Fruit fly (Drosophila melanogaster) whole organism, embryonic: Measurements from ENCODE around the gene Pfdn2.
A peak's percentile ranks its signal among the peaks of the same experiment; 100 is the strongest.

ENCODE experiments used
- Adf1 ChIP-seq: fragments of 200-800 bp; sonication (Bioruptor generic); IDR thresholded peaks from 2 replicates; pipeline ENCODE4 v1.3.6; 2022; ENCODE audit warnings: missing biosample characterization, missing genetic modification characterization
- Asciz ChIP-seq: fragments of 200-800 bp; sonication (Bioruptor generic); optimal IDR thresholded peaks from 2 replicates; lab custom pipeline; 2017; ENCODE audit warnings: missing biosample characterization, mild to moderate bottlenecking, missing genetic modification characterization, missing genetic modification reagents
- Atf6 ChIP-seq: fragments of 200-800 bp; sonication (Bioruptor generic); IDR thresholded peaks from 2 replicates; pipeline ENCODE4 v1.3.6; 2022; ENCODE audit warnings: missing biosample characterization, missing genetic modification characterization
- CG10209 ChIP-seq: fragments of 200-800 bp; sonication (Bioruptor generic); optimal IDR thresholded peaks from 3 replicates; lab custom pipeline; 2017; ENCODE audit warnings: missing biosample characterization, mild to moderate bottlenecking, missing genetic modification characterization, missing genetic modification reagents
- CG13775 ChIP-seq: fragments of 200-800 bp; sonication (Bioruptor generic); optimal IDR thresholded peaks from 3 replicates; lab custom pipeline; 2017; ENCODE audit warnings: missing biosample characterization, mild to moderate bottlenecking, missing genetic modification characterization
- CG14710 ChIP-seq: fragments of 200-800 bp; sonication (Bioruptor generic); optimal IDR thresholded peaks from 3 replicates; lab custom pipeline; 2019; ENCODE audit warnings: missing biosample characterization, mild to moderate bottlenecking, missing genetic modification characterization, moderate library complexity
- CG15269 ChIP-seq: fragments of 200-800 bp; sonication (Bioruptor generic); optimal IDR thresholded peaks from 2 replicates; lab custom pipeline; 2018; ENCODE audit warnings: missing biosample characterization, mild to moderate bottlenecking, missing genetic modification characterization, moderate library complexity
- CG1602 ChIP-seq: fragments of 200-800 bp; sonication (Bioruptor generic); optimal IDR thresholded peaks from 3 replicates; lab custom pipeline; 2016; ENCODE audit warnings: missing biosample characterization, missing genetic modification characterization
- CG17361 ChIP-seq: fragments of 200-800 bp; sonication (Bioruptor generic); IDR thresholded peaks from 3 replicates; pipeline ENCODE4 v1.3.6; 2022; ENCODE audit warnings: missing biosample characterization, missing genetic modification characterization
- CG17829 ChIP-seq: fragments of 200-800 bp; optimal IDR thresholded peaks from 2 replicates; lab custom pipeline; 2019; ENCODE audit warnings: missing biosample characterization, mild to moderate bottlenecking, missing genetic modification characterization, moderate library complexity
- CG1792 ChIP-seq: fragments of 200-800 bp; sonication (Bioruptor generic); optimal IDR thresholded peaks from 2 replicates; lab custom pipeline; 2016; ENCODE audit warnings: missing biosample characterization, missing genetic modification characterization
- CG18764 ChIP-seq: fragments of 200-800 bp; sonication (Bioruptor generic); optimal IDR thresholded peaks from 3 replicates; lab custom pipeline; 2016; ENCODE audit warnings: missing biosample characterization, missing genetic modification characterization
- CG2875 ChIP-seq: fragments of 200-800 bp; sonication (Bioruptor generic); optimal IDR thresholded peaks from 2 replicates; lab custom pipeline; 2017; ENCODE audit warnings: missing biosample characterization, mild to moderate bottlenecking, missing genetic modification characterization, missing genetic modification reagents
- CG3163 ChIP-seq: fragments of 200-800 bp; sonication (Bioruptor generic); optimal IDR thresholded peaks from 3 replicates; lab custom pipeline; 2016; ENCODE audit warnings: missing biosample characterization, missing genetic modification characterization
- CG34224 ChIP-seq: fragments of 200-800 bp; sonication (Bioruptor generic); IDR thresholded peaks from 3 replicates; pipeline ENCODE4 v1.3.6; 2022; ENCODE audit warnings: missing biosample characterization, missing genetic modification characterization; ENCODE audit not compliant: partially characterized antibody
- CG6175 ChIP-seq: fragments of 200-800 bp; sonication (Bioruptor generic); IDR thresholded peaks from 3 replicates; pipeline ENCODE4 v1.3.6; 2022; ENCODE audit warnings: missing biosample characterization, missing genetic modification characterization
- CG7271 ChIP-seq: fragments of 200-800 bp; sonication (Bioruptor generic); optimal IDR thresholded peaks from 2 replicates; lab custom pipeline; 2018; ENCODE audit warnings: missing biosample characterization, mild to moderate bottlenecking, missing genetic modification characterization, moderate library complexity
- CG9215 ChIP-seq: fragments of 200-800 bp; sonication (Bioruptor generic); IDR thresholded peaks from 2 replicates; pipeline ENCODE4 v1.3.6; 2022; ENCODE audit warnings: missing biosample characterization, missing genetic modification characterization
- CG9437 ChIP-seq: fragments of 200-800 bp; sonication (Bioruptor generic); optimal IDR thresholded peaks from 2 replicates; lab custom pipeline; 2018; ENCODE audit warnings: missing biosample characterization, mild to moderate bottlenecking, missing genetic modification characterization
- CoRest ChIP-seq: fragments of 200-800 bp; sonication (Bioruptor generic); optimal IDR thresholded peaks from 3 replicates; lab custom pipeline; 2018; ENCODE audit warnings: missing biosample characterization, mild to moderate bottlenecking, missing genetic modification characterization, moderate library complexity
- D19A ChIP-seq: fragments of 200-800 bp; optimal IDR thresholded peaks from 3 replicates; lab custom pipeline; 2019; ENCODE audit warnings: missing biosample characterization, mild to moderate bottlenecking, missing genetic modification characterization, moderate library complexity
- D19B ChIP-seq: fragments of 200-800 bp; sonication (Bioruptor generic); optimal IDR thresholded peaks from 2 replicates; lab custom pipeline; 2017; ENCODE audit warnings: missing biosample characterization, mild to moderate bottlenecking, missing genetic modification characterization
- Ets65A ChIP-seq: fragments of 200-800 bp; sonication (Bioruptor generic); peaks from one replicate; lab custom pipeline; 2016; ENCODE audit warnings: missing biosample characterization, missing genetic modification characterization
- HLH54F ChIP-seq: fragments of 200-800 bp; sonication (Bioruptor generic); optimal IDR thresholded peaks from 3 replicates; lab custom pipeline; 2016; ENCODE audit warnings: missing biosample characterization, missing genetic modification characterization
- Jarid2 ChIP-seq: fragments of 200-800 bp; sonication (Bioruptor generic); optimal IDR thresholded peaks from 3 replicates; lab custom pipeline; 2017; ENCODE audit warnings: mild to moderate bottlenecking, missing biosample characterization, missing genetic modification reagents, missing genetic modification characterization
- Lim3 ChIP-seq: fragments of 200-800 bp; sonication (Bioruptor generic); IDR thresholded peaks from 2 replicates; pipeline ENCODE4 v1.3.6; 2022; ENCODE audit warnings: missing biosample characterization, missing genetic modification characterization
- MESR4 ChIP-seq: fragments of 200-800 bp; sonication (Bioruptor generic); optimal IDR thresholded peaks from 2 replicates; lab custom pipeline; 2018; ENCODE audit warnings: missing biosample characterization, mild to moderate bottlenecking, missing genetic modification characterization, moderate library complexity
- NK7.1 ChIP-seq: fragments of 200-800 bp; sonication (Bioruptor generic); optimal IDR thresholded peaks from 3 replicates; lab custom pipeline; 2016; ENCODE audit warnings: missing biosample characterization, missing genetic modification characterization
- crc ChIP-seq: fragments of 200-800 bp; sonication (Bioruptor generic); optimal IDR thresholded peaks from 2 replicates; lab custom pipeline; 2016; ENCODE audit warnings: missing biosample characterization, missing genetic modification characterization
- danr ChIP-seq: fragments of 200-800 bp; sonication (Bioruptor generic); IDR thresholded peaks from 2 replicates; pipeline ENCODE4 v1.3.6; 2022; ENCODE audit warnings: missing biosample characterization, missing genetic modification characterization
- dati ChIP-seq: fragments of 200-800 bp; sonication (Bioruptor generic); IDR thresholded peaks from 2 replicates; pipeline ENCODE4 v1.3.6; 2022; ENCODE audit warnings: missing biosample characterization, missing genetic modification characterization
- gce ChIP-seq: fragments of 200-800 bp; sonication (Bioruptor generic); IDR thresholded peaks from 3 replicates; pipeline ENCODE4 v1.3.6; 2022; ENCODE audit warnings: missing biosample characterization, missing genetic modification characterization
- h ChIP-seq: fragments of >200 bp; optimal IDR thresholded peaks from 2 replicates; lab custom pipeline; 2017
- kah ChIP-seq: fragments of 200-800 bp; sonication (Bioruptor generic); optimal IDR thresholded peaks from 2 replicates; lab custom pipeline; 2018; ENCODE audit warnings: missing biosample characterization, mild to moderate bottlenecking, missing genetic modification characterization
- ken ChIP-seq: fragments of 200-800 bp; sonication (Bioruptor generic); IDR thresholded peaks from 3 replicates; pipeline ENCODE4 v1.3.6; 2022; ENCODE audit warnings: missing biosample characterization, missing genetic modification characterization
- klu ChIP-seq: fragments of 200-800 bp; sonication (Bioruptor generic); IDR thresholded peaks from 2 replicates; pipeline ENCODE4 v1.3.6; 2022; ENCODE audit warnings: missing biosample characterization, missing genetic modification characterization
- lab ChIP-seq: fragments of 200-800 bp; sonication (Bioruptor generic); optimal IDR thresholded peaks from 3 replicates; lab custom pipeline; 2017; ENCODE audit warnings: missing biosample characterization, missing genetic modification characterization, mild to moderate bottlenecking, moderate library complexity, missing genetic modification reagents
- lilli ChIP-seq: fragments of 200-800 bp; sonication (Bioruptor generic); optimal IDR thresholded peaks from 3 replicates; lab custom pipeline; 2016; ENCODE audit warnings: missing biosample characterization, missing genetic modification characterization
- mirr ChIP-seq: fragments of 200-800 bp; sonication (Bioruptor generic); optimal IDR thresholded peaks from 3 replicates; lab custom pipeline; 2018; ENCODE audit warnings: missing biosample characterization, mild to moderate bottlenecking, missing genetic modification characterization
- nau ChIP-seq: fragments of 200-800 bp; sonication (Bioruptor generic); optimal IDR thresholded peaks from 3 replicates; lab custom pipeline; 2017; ENCODE audit warnings: missing biosample characterization, mild to moderate bottlenecking, missing genetic modification characterization, missing genetic modification reagents
- pros ChIP-seq: fragments of 200-800 bp; sonication (Bioruptor generic); optimal IDR thresholded peaks from 3 replicates; lab custom pipeline; 2019; ENCODE audit warnings: missing biosample characterization, mild to moderate bottlenecking, missing genetic modification characterization, moderate library complexity
- sc ChIP-seq, 3 experiments: fragments of >200 bp in 2 of 3; fragments of 200-800 bp in 1 of 3; sonication (Bioruptor generic) in 1 of 3; optimal IDR thresholded peaks; 2 replicates in 2 of 3; 3 replicates in 1 of 3; lab custom pipeline; 2017; ENCODE audit warnings: mild to moderate bottlenecking in 1 of 3, missing biosample characterization in 1 of 3, missing genetic modification characterization in 1 of 3, missing genetic modification reagents in 1 of 3
- sim ChIP-seq: fragments of 200-800 bp; sonication (Bioruptor generic); IDR thresholded peaks from 2 replicates; pipeline ENCODE4 v1.3.6; 2022; ENCODE audit warnings: missing biosample characterization, missing genetic modification characterization
- slp2 ChIP-seq: fragments of 200-800 bp; sonication (Bioruptor generic); optimal IDR thresholded peaks from 2 replicates; lab custom pipeline; 2016; ENCODE audit warnings: missing biosample characterization, missing genetic modification characterization
- stc ChIP-seq: fragments of 200-800 bp; sonication (Bioruptor generic); IDR thresholded peaks from 2 replicates; pipeline ENCODE4 v1.3.6; 2022; ENCODE audit warnings: missing biosample characterization, missing genetic modification characterization
- tin ChIP-seq: fragments of 200-800 bp; sonication (Bioruptor generic); optimal IDR thresholded peaks from 3 replicates; lab custom pipeline; 2016; ENCODE audit warnings: missing biosample characterization, missing genetic modification characterization
- tna ChIP-seq: fragments of 200-800 bp; sonication (Bioruptor generic); IDR thresholded peaks from 2 replicates; pipeline ENCODE4 v1.3.6; 2022; ENCODE audit warnings: missing biosample characterization, missing genetic modification characterization; ENCODE audit not compliant: partially characterized antibody
- trem ChIP-seq: fragments of 200-800 bp; optimal IDR thresholded peaks from 3 replicates; lab custom pipeline; 2019; ENCODE audit warnings: missing biosample characterization, mild to moderate bottlenecking, missing genetic modification characterization, moderate library complexity
- unc-4 ChIP-seq: fragments of 200-800 bp; sonication (Bioruptor generic); IDR thresholded peaks from 2 replicates; pipeline ENCODE4 v1.3.6; 2022; ENCODE audit warnings: missing biosample characterization, missing genetic modification characterization; ENCODE audit not compliant: partially characterized antibody

The Pfdn2 gene

DNA sequence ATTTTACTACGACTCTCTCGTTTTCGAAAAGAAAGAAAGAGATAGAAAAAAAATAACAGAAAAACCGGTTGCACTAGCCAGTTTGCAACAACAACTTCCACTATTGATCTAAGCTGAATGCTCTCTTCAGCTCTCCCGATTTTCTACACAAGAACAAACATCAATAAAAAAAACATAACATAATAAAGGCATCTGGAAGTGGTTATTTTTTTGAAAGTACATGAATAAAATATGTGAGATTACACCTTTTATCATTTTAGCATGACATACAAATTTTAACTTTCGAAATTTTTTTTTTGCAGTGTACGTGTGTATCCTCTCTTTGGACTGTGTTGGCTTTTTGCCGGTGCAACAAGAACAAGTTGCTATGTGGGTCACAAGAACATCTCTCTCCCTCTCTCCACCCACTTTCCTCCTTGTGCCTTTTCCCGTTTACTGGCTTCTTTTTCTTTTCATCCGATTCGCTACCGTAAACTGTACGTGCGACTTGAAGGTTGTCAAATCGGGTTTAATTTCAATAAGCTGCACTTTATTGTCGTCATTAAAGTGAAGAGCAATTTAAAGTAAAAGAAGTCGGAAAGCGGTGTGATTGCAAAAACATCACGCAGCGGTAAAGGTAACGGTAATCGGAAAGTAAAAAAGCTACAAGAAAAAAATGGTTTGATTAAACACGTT, 10.5 kb upstream of the Pfdn2 start (continued):
- TF ChIP-seq CG14710 (tag; lab: Kevin White, UChicago) (peak; percentile 97), kah (GFP tag; lab: Kevin White, UChicago) (peak; percentile 93), ken (GFP tag; lab: Robert Waterston, UW) (peak; percentile 95), CG15269 (tag; lab: Kevin White, UChicago) (peak; percentile 97), nau (GFP tag; lab: Kevin White, UChicago) (no peak), trem (tag; lab: Kevin White, UChicago) (peak; percentile 94), lab (GFP tag; lab: Kevin White, UChicago) (peak; percentile 94), pros (GFP tag; lab: Kevin White, UChicago) (peak; percentile 73), CG9437 (GFP tag; lab: Kevin White, UChicago) (peak; percentile 92), CG18764 (GFP tag; lab: Kevin White, UChicago) (peak; percentile 96), Adf1 (GFP tag; lab: Robert Waterston, UW) (peak; percentile 54), tin (GFP tag; lab: Kevin White, UChicago) (peak; percentile 97), NK7.1 (GFP tag; lab: Kevin White, UChicago) (peak; percentile 95), klu (GFP tag; lab: Robert Waterston, UW) (peak; percentile 79), CG9215 (GFP tag; lab: Robert Waterston, UW) (peak; percentile 78), Asciz (peak; percentile 98), sim (GFP tag; lab: Robert Waterston, UW) (peak; percentile 96), CG1792 (GFP tag; lab: Kevin White, UChicago) (peak; percentile 95), danr (peak; percentile 89), gce (peak; percentile 97), sc (optimal IDR thresholded peaks at IDR 0.05; lab: Kevin White, UChicago) (no peak), sc (GFP tag; optimal IDR thresholded peaks at IDR 0.05; lab: Kevin White, UChicago) (peak; percentile 94), CG10209 (peak; percentile 96), CG13775 (GFP tag; lab: Kevin White, UChicago) (peak; percentile 94), CG17361 (GFP tag; lab: Robert Waterston, UW) (peak; percentile 97), CG1602 (peak; percentile 97), CG3163 (GFP tag; lab: Kevin White, UChicago) (peak; percentile 85), CG6175 (GFP tag; lab: Robert Waterston, UW) (peak; percentile 75; the same call in 2 of the 3 replicates), unc-4 (no peak), Atf6 (GFP tag; lab: Robert Waterston, UW) (peak; percentile 93), MESR4 (GFP tag; lab: Kevin White, UChicago) (peak; percentile 56), CG34224 (no peak), Lim3 (GFP tag; lab: Robert Waterston, UW) (peak; percentile 89), Ets65A (GFP tag; lab: Kevin White, UChicago) (peak; percentile 98), tna (GFP tag; lab: Robert Waterston, UW) (no peak), h (lab: Kevin White, UChicago) (no peak), CG2875 (GFP tag; lab: Kevin White, UChicago) (peak; percentile 96), Jarid2 (GFP tag; lab: Kevin White, UChicago) (peak; percentile 83), crc (GFP tag; lab: Kevin White, UChicago) (peak; percentile 95), slp2 (GFP tag; lab: Kevin White, UChicago) (peak; percentile 96), mirr (GFP tag; lab: Kevin White, UChicago) (no peak), dati (GFP tag; lab: Robert Waterston, UW) (peak; percentile 90), CG17829 (tag; lab: Kevin White, UChicago) (peak; percentile 97), lilli (GFP tag; lab: Kevin White, UChicago) (peak; percentile 95), D19B (peak; percentile 66), CG7271 (tag; lab: Kevin White, UChicago) (peak; percentile 89), HLH54F (GFP tag; lab: Kevin White, UChicago) (peak; percentile 91), D19A (tag; lab: Kevin White, UChicago) (peak; percentile 95), CoRest (tag; lab: Kevin White, UChicago) (peak; percentile 97), stc (peak; percentile 95)
